Fruit fly (Drosophila melanogaster) whole organism: ENCODE measurements around the gene CG43401.

ENCODE experiments used
- Dll ChIP-seq: fragments of >200 bp; optimal IDR thresholded peaks from 2 replicates; lab custom pipeline; 2017
- EcR ChIP-seq, 2 experiments: fragments of >200 bp; optimal IDR thresholded peaks; 2 replicates each; lab custom pipeline; 2017; ENCODE audit warnings: missing biosample characterization in 2 of 2, missing genetic modification characterization in 2 of 2, missing genetic modification reagents in 2 of 2
- psq ChIP-seq: fragments of >200 bp; optimal IDR thresholded peaks from 2 replicates; lab custom pipeline; 2017

DNA sequence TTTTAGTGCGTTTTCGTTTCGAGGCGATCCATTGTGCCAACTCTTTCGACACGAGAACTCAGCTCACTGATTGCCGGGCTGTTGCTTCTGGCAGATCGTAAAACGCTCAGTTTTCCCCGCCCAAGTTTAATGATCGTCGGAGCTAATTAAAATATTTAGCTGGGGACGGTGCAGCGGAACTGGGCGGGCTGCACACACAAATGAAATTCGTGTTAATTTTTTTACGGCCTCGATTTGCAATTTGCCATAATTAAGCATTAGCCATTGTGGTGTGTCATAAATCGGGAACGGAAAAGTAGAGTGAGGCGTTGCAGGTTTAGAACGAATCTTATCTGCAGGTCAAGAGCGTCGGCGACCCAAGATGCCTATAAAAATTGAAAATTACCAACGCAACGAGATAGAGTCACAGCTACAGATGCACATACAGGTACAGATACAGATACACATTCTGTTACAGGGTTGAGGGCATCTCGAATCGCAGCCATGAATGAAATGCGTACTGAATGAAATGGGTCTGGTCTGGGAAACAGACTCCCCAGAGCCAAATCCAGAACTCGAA lies 2.4 kb upstream of the CG43401 start:
- TF ChIP-seq EcR (GFP tag; optimal IDR thresholded peaks at IDR 0.05; lab: Kevin White, UChicago) (no peak), psq (lab: Kevin White, UChicago) (no peak), Dll (lab: Kevin White, UChicago) (no peak)
